Worm (Caenorhabditis elegans) whole organism, midembryonic: Measurements from ENCODE around the gene ssr-2.

ENCODE experiments used
- T22C8.4 ChIP-seq: fragments of 200-800 bp; sonication (Bioruptor generic); IDR thresholded peaks from 2 replicates; pipeline ENCODE4 v1.3.6; 2022; ENCODE audit warnings: missing genetic modification characterization, missing compliant biosample characterization
- cog-1 ChIP-seq: sonication (generic microtip); optimal IDR thresholded peaks from 2 replicates; lab custom pipeline; 2016; ENCODE audit warnings: missing genetic modification characterization, missing compliant biosample characterization
- flt-1 ChIP-seq: fragments of 200-800 bp; sonication (Bioruptor generic); IDR thresholded peaks from 2 replicates; pipeline ENCODE4 v1.3.6; 2022; ENCODE audit warnings: missing genetic modification characterization, missing compliant biosample characterization
- klf-2 ChIP-seq: fragments of 200-800 bp; sonication (Bioruptor generic); conservative IDR thresholded peaks from 2 replicates; pipeline ENCODE4 v1.3.6; 2022; ENCODE audit warnings: missing genetic modification reagents, missing genetic modification characterization, missing compliant biosample characterization
- med-1 ChIP-seq: sonication (generic microtip); optimal IDR thresholded peaks from 2 replicates; lab custom pipeline; 2017; ENCODE audit warnings: missing genetic modification characterization, mild to moderate bottlenecking, missing compliant biosample characterization, antibody characterized with exemption, missing genetic modification reagents; ENCODE audit not compliant: insufficient read depth
- ref-1 ChIP-seq: fragments of 200-800 bp; sonication (Bioruptor generic); conservative IDR thresholded peaks from 2 replicates; pipeline ENCODE4 v1.3.6; 2022; ENCODE audit warnings: missing genetic modification reagents, missing genetic modification characterization, missing compliant biosample characterization
- tab-1 ChIP-seq: fragments of 200-800 bp; sonication (Bioruptor generic); IDR thresholded peaks from 2 replicates; pipeline ENCODE4 v1.3.6; 2022; ENCODE audit warnings: missing genetic modification characterization, missing compliant biosample characterization
- ztf-23 ChIP-seq: fragments of 200-800 bp; sonication (Bioruptor generic); IDR thresholded peaks from 2 replicates; pipeline ENCODE4 v1.3.6; 2022; ENCODE audit warnings: missing genetic modification reagents, missing genetic modification characterization, missing compliant biosample characterization
- ztf-29 ChIP-seq: fragments of 200-800 bp; sonication (Bioruptor generic); IDR thresholded peaks from 2 replicates; pipeline ENCODE4 v1.3.6; 2022; ENCODE audit warnings: missing genetic modification reagents, missing genetic modification characterization, missing compliant biosample characterization

DNA sequence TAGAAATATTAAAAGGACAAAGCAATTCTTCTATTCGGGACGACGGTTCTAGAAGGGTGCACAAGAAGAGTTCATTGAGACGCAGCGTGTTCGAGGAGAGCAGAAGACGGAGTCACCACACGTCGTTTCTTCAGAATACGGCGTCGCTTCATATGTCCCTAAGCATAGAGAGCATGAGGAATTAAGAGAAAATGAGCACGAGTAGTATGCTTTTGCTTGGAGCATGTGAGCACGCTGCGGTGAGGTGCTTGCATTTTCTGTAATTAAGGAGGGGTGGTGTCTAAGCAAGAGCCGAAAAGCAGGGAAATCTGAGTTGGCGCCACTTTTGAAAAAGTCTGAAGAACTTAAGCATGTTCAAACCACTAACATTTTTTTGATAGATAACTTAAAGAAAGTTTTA, 20.2 kb downstream of the ssr-2 start, which contains the start of gene C14A11.5:
- TF ChIP-seq ztf-29 (no peak), flt-1 (GFP tag; lab: Robert Waterston, UW) (no peak), ref-1 (GFP tag; lab: Robert Waterston, UW) (no peak), klf-2 (no peak), med-1 (GFP tag; lab: Kevin White, UChicago) (no peak), ztf-23 (GFP tag; lab: Robert Waterston, UW) (no peak), cog-1 (tag; lab: Kevin White, UChicago) (no peak), T22C8.4 (GFP tag; lab: Robert Waterston, UW) (no peak), tab-1 (no peak)
